Worm (Caenorhabditis elegans) whole organism, L4 larva: ENCODE results near the gene npr-25.

Source experiments
- F49E8.2 ChIP-seq: sonication (generic microtip); optimal IDR thresholded peaks from 2 replicates; lab custom pipeline; 2016; ENCODE audit warnings: missing compliant biosample characterization, mild to moderate bottlenecking, missing genetic modification characterization, borderline replicate concordance
- R02D3.7 ChIP-seq: fragments of 150-350 bp; sonication (generic microtip); optimal IDR thresholded peaks from 3 replicates; lab custom pipeline; 2014; ENCODE audit warnings: missing biosample characterization, missing genetic modification characterization
- ZK337.2 ChIP-seq: fragments of 200-800 bp; sonication (Bioruptor generic); IDR thresholded peaks from 2 replicates; pipeline ENCODE4 v1.3.6; 2022; ENCODE audit warnings: missing genetic modification reagents, missing genetic modification characterization, missing compliant biosample characterization
- aha-1 ChIP-seq: fragments of 150-350 bp; peaks from one replicate; lab custom pipeline; 2014; ENCODE audit warnings: missing biosample characterization, missing genetic modification characterization
- ama-1 ChIP-seq: fragments of 150-350 bp; optimal IDR thresholded peaks from 2 replicates; lab custom pipeline; 2014; ENCODE audit warnings: inconsistent platforms, mixed read lengths
- ceh-20 ChIP-seq: fragments of 200-800 bp; sonication (Bioruptor generic); IDR thresholded peaks from 2 replicates; pipeline ENCODE4 v1.3.6; 2022; ENCODE audit warnings: missing genetic modification reagents, missing genetic modification characterization, missing compliant biosample characterization
- ceh-28 ChIP-seq: fragments of 150-350 bp; optimal IDR thresholded peaks from 2 replicates; lab custom pipeline; 2014; ENCODE audit warnings: missing biosample characterization, missing genetic modification reagents, missing genetic modification characterization
- ceh-44 ChIP-seq: fragments of 200-800 bp; sonication (Bioruptor generic); IDR thresholded peaks from 2 replicates; pipeline ENCODE4 v1.3.6; 2022; ENCODE audit warnings: missing genetic modification reagents, missing genetic modification characterization, missing compliant biosample characterization
- ceh-82 ChIP-seq: sonication (generic microtip); optimal IDR thresholded peaks from 2 replicates; lab custom pipeline; 2017; ENCODE audit warnings: missing biosample characterization, missing genetic modification characterization
- cey-2 ChIP-seq: sonication (generic microtip); optimal IDR thresholded peaks from 3 replicates; lab custom pipeline; 2017; ENCODE audit warnings: missing genetic modification characterization, mild to moderate bottlenecking, missing compliant biosample characterization, antibody characterized with exemption, borderline replicate concordance; ENCODE audit not compliant: insufficient read depth
- daf-12 ChIP-seq: fragments of 150-350 bp; optimal IDR thresholded peaks from 2 replicates; lab custom pipeline; 2014; ENCODE audit warnings: missing biosample characterization, missing genetic modification reagents, missing genetic modification characterization
- daf-16 ChIP-seq, 3 experiments: sonication (generic microtip); optimal IDR thresholded peaks; 2 replicates each; lab custom pipeline; 2016 to 2017; ENCODE audit warnings: missing genetic modification characterization in 3 of 3, missing genetic modification reagents in 3 of 3, mild to moderate bottlenecking in 2 of 3, missing compliant biosample characterization in 2 of 3, missing biosample characterization in 1 of 3, moderate library complexity in 1 of 3
- daf-8 ChIP-seq: fragments of 200-800 bp; sonication (Bioruptor generic); IDR thresholded peaks from 2 replicates; pipeline ENCODE4 v1.3.6; 2022; ENCODE audit warnings: missing genetic modification characterization, missing compliant biosample characterization
- dmd-8 ChIP-seq: fragments of 200-800 bp; sonication (Bioruptor generic); IDR thresholded peaks from 2 replicates; pipeline ENCODE4 v1.3.6; 2022; ENCODE audit warnings: missing genetic modification characterization, missing compliant biosample characterization
- dve-1 ChIP-seq: sonication (generic microtip); optimal IDR thresholded peaks from 2 replicates; lab custom pipeline; 2017; ENCODE audit warnings: antibody characterized with exemption, mild to moderate bottlenecking, missing genetic modification characterization, missing compliant biosample characterization; ENCODE audit not compliant: insufficient read depth
- fkh-10 ChIP-seq: fragments of 150-350 bp; optimal IDR thresholded peaks from 2 replicates; lab custom pipeline; 2014; ENCODE audit warnings: missing biosample characterization, missing genetic modification reagents, missing genetic modification characterization
- gei-8 ChIP-seq: fragments of 200-800 bp; sonication (Bioruptor generic); optimal IDR thresholded peaks from 2 replicates; lab custom pipeline; 2018; ENCODE audit warnings: mild to moderate bottlenecking, missing genetic modification characterization, missing compliant biosample characterization
- hlh-11 ChIP-seq: fragments of 200-800 bp; sonication (Bioruptor generic); optimal IDR thresholded peaks from 2 replicates; lab custom pipeline; 2018; ENCODE audit warnings: mild to moderate bottlenecking, missing genetic modification characterization, missing compliant biosample characterization
- hlh-30 ChIP-seq: sonication (generic microtip); optimal IDR thresholded peaks from 2 replicates; lab custom pipeline; 2017; ENCODE audit warnings: antibody characterized with exemption, mild to moderate bottlenecking, missing genetic modification characterization, missing compliant biosample characterization; ENCODE audit not compliant: insufficient read depth
- hmg-1.1 ChIP-seq: fragments of 200-800 bp; sonication (Bioruptor generic); IDR thresholded peaks from 2 replicates; pipeline ENCODE4 v1.3.6; 2022; ENCODE audit warnings: missing genetic modification reagents, missing genetic modification characterization, missing compliant biosample characterization
- lin-13 ChIP-seq: fragments of 150-350 bp; optimal IDR thresholded peaks from 2 replicates; lab custom pipeline; 2014; ENCODE audit warnings: missing biosample characterization, missing genetic modification reagents, missing genetic modification characterization
- lin-29 ChIP-seq: fragments of 200-800 bp; sonication (Bioruptor generic); IDR thresholded peaks from 2 replicates; pipeline ENCODE4 v1.3.6; 2022; ENCODE audit warnings: missing genetic modification reagents, missing genetic modification characterization, missing compliant biosample characterization
- lin-38 ChIP-seq: fragments of 200-800 bp; sonication (Bioruptor generic); IDR thresholded peaks from 2 replicates; pipeline ENCODE4 v1.3.6; 2022; ENCODE audit warnings: missing genetic modification reagents, missing genetic modification characterization, missing compliant biosample characterization
- madf-9 ChIP-seq: fragments of 200-800 bp; sonication (Bioruptor generic); conservative IDR thresholded peaks from 2 replicates; pipeline ENCODE4 v1.3.6; 2022; ENCODE audit warnings: missing genetic modification reagents, missing genetic modification characterization, missing compliant biosample characterization
- mxl-3 ChIP-seq: fragments of 200-800 bp; sonication (Bioruptor generic); optimal IDR thresholded peaks from 2 replicates; lab custom pipeline; 2018; ENCODE audit warnings: mild to moderate bottlenecking, missing genetic modification characterization, missing compliant biosample characterization
- nhr-11 ChIP-seq: fragments of 150-350 bp; optimal IDR thresholded peaks from 2 replicates; lab custom pipeline; 2014; ENCODE audit warnings: missing biosample characterization, missing genetic modification characterization
- nhr-28 ChIP-seq: fragments of 150-350 bp; optimal IDR thresholded peaks from 2 replicates; lab custom pipeline; 2014; ENCODE audit warnings: missing biosample characterization, missing genetic modification characterization
- nhr-42 ChIP-seq: fragments of 200-800 bp; sonication (Bioruptor generic); IDR thresholded peaks from 2 replicates; pipeline ENCODE4 v1.3.6; 2022; ENCODE audit warnings: missing genetic modification characterization, missing compliant biosample characterization
- nhr-77 ChIP-seq: fragments of 150-350 bp; optimal IDR thresholded peaks from 2 replicates; lab custom pipeline; 2014; ENCODE audit warnings: missing biosample characterization, missing genetic modification characterization
- php-3 ChIP-seq: fragments of 200-800 bp; sonication (Bioruptor generic); IDR thresholded peaks from 2 replicates; pipeline ENCODE4 v1.3.6; 2022; ENCODE audit warnings: missing genetic modification reagents, missing genetic modification characterization, missing compliant biosample characterization
- pqm-1 ChIP-seq: sonication (generic microtip); optimal IDR thresholded peaks from 2 replicates; lab custom pipeline; 2017; ENCODE audit warnings: missing biosample characterization, missing genetic modification characterization
- rbr-2 ChIP-seq: sonication (generic microtip); optimal IDR thresholded peaks from 2 replicates; lab custom pipeline; 2016; ENCODE audit warnings: missing genotype, missing genetic modification characterization, missing compliant biosample characterization
- snpc-4 ChIP-seq: fragments of 150-350 bp; optimal IDR thresholded peaks from 2 replicates; lab custom pipeline; 2014; ENCODE audit warnings: missing biosample characterization, missing genetic modification characterization
- spr-1 ChIP-seq: sonication (generic microtip); optimal IDR thresholded peaks from 2 replicates; lab custom pipeline; 2016; ENCODE audit warnings: mild to moderate bottlenecking, missing genetic modification characterization, missing compliant biosample characterization
- tra-1 ChIP-seq: fragments of 200-800 bp; sonication (Bioruptor generic); IDR thresholded peaks from 2 replicates; pipeline ENCODE4 v1.3.6; 2022; ENCODE audit warnings: missing genetic modification reagents, missing genetic modification characterization, missing compliant biosample characterization
- unc-130 ChIP-seq: sonication (generic microtip); optimal IDR thresholded peaks from 2 replicates; lab custom pipeline; 2016; ENCODE audit warnings: missing genetic modification reagents, missing genetic modification characterization, missing compliant biosample characterization
- unc-39 ChIP-seq: sonication (generic microtip); optimal IDR thresholded peaks from 2 replicates; lab custom pipeline; 2017; ENCODE audit warnings: missing biosample characterization, missing genetic modification characterization
- zfp-2 ChIP-seq: sonication (generic microtip); optimal IDR thresholded peaks from 2 replicates; lab custom pipeline; 2016; ENCODE audit warnings: mild to moderate bottlenecking, missing genetic modification characterization, missing compliant biosample characterization
- ztf-7 ChIP-seq: fragments of 150-350 bp; optimal IDR thresholded peaks from 2 replicates; lab custom pipeline; 2014; ENCODE audit warnings: missing biosample characterization, missing genetic modification characterization

The npr-25 gene

DNA sequence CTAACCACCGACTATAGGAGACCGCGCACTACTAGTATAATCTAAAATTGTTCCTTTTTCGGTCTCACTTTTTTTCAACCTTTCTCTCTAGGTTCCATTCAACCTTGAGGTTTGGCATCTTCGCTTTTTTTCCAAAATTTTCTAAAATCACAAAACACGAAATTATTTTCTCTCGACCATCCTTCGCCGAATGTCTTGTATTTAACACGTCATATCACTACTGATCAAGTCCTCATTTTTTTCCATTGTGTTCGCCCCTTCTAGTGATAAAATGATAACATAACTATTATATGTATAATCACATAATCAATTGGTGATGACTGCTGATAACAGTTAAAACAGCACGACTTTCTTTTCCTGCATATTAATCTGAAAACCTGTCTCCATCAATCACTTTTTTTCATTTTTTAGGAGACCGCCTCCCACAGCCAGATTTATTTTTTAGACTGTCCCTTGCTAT, 41.8 kb downstream of the npr-25 start, which contains the start of gene T03F7.7 (continued):
- no peak for TF ChIP-seq nhr-11 (tag; lab: Kevin White, UChicago)
- TF ChIP-seq hlh-11 (tag; lab: Kevin White, UChicago), result peak; percentile 66
- no peak for TF ChIP-seq nhr-42 (GFP tag; lab: Robert Waterston, UW)
- TF ChIP-seq php-3 (GFP tag; lab: Robert Waterston, UW), result peak; percentile 75
- TF ChIP-seq hmg-1.1 (GFP tag; lab: Robert Waterston, UW), result no peak
- TF ChIP-seq zfp-2 (tag; lab: Kevin White, UChicago), result no peak
- TF ChIP-seq lin-29, result no peak
- TF ChIP-seq mxl-3 (GFP tag; lab: Kevin White, UChicago), result peak; percentile 46
- peak; percentile 93 for TF ChIP-seq pqm-1 (tag; lab: Kevin White, UChicago)
- TF ChIP-seq ama-1 (lab: Kevin White, UChicago), result no peak
- no peak for TF ChIP-seq lin-38

DNA sequence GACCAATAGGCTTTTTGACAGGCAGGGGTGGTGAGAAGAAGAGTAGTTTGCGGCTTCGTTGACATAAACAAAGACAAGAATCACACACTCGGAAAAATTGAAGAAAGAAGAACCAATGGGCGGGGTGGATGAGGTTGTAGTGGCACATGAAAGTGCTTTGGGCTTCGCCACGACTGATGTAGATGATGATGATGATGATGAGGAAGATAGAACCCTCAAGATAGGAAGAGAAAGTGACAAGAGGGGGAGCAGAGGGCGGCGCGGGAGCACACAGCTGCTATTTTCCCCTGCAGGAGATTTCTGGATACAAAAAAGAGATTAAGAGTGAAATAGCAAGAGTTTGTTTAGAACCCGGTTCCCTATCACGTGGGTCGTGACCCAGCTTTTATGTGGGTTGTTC, 43.9 kb downstream of the npr-25 start:
- TF ChIP-seq madf-9 (GFP tag; lab: Robert Waterston, UW) (no peak), mxl-3 (GFP tag; lab: Kevin White, UChicago) (peak; percentile 20), tra-1 (GFP tag; lab: Robert Waterston, UW) (0 out of 2 replicates have a peak, but pooled peaks have one; percentile 20), ceh-44 (no peak), ceh-82 (no peak), ztf-7 (tag; lab: Kevin White, UChicago) (no peak), unc-130 (GFP tag; lab: Kevin White, UChicago) (no peak), lin-13 (GFP tag; lab: Kevin White, UChicago) (no peak), daf-8 (GFP tag; lab: Robert Waterston, UW) (no peak), spr-1 (tag; lab: Kevin White, UChicago) (no peak), dve-1 (tag; lab: Kevin White, UChicago) (no peak), daf-12 (tag; lab: Kevin White, UChicago) (no peak), hlh-11 (tag; lab: Kevin White, UChicago) (peak; percentile 22), fkh-10 (GFP tag; lab: Kevin White, UChicago) (no peak), R02D3.7 (no peak), snpc-4 (no peak), F49E8.2 (tag; lab: Kevin White, UChicago) (no peak), aha-1 (tag; lab: Kevin White, UChicago) (no peak), nhr-77 (tag; lab: Kevin White, UChicago) (no peak), hlh-30 (peak; percentile 22), rbr-2 (tag; lab: Kevin White, UChicago) (no peak), daf-16 (GFP tag; optimal IDR thresholded peaks at IDR 0.05; lab: Kevin White, UChicago) (peak in 1 of 2 experiments; percentile 58), daf-16 (tag; optimal IDR thresholded peaks at IDR 0.05; lab: Kevin White, UChicago) (no peak), cey-2 (tag; lab: Kevin White, UChicago) (no peak), dmd-8 (GFP tag; lab: Robert Waterston, UW) (no peak), ceh-28 (tag; lab: Kevin White, UChicago) (no peak), ZK337.2 (GFP tag; lab: Robert Waterston, UW) (peak; percentile 45; the same call in 1 of the 2 replicates), nhr-11 (tag; lab: Kevin White, UChicago) (peak; percentile 56), unc-39 (tag; lab: Kevin White, UChicago) (no peak), nhr-28 (tag; lab: Kevin White, UChicago) (peak; percentile 46), ceh-20 (GFP tag; lab: Robert Waterston, UW) (0 out of 2 replicates have a peak, but pooled peaks have one; percentile 25), gei-8 (GFP tag; lab: Kevin White, UChicago) (no peak)
- TF ChIP-seq, all 104 proteins: peak for 9
